Worm (Caenorhabditis elegans) whole organism, young adult: Measurements from ENCODE around the gene C32B5.13.
"Not testable (repeated sequence)": the region's sequence is repeated elsewhere in the genome, so short reads cannot be mapped to it uniquely, and the experiment has no call there.

Experiments used
- F37B4.10 ChIP-seq: fragments of 200-800 bp; sonication (Bioruptor generic); IDR thresholded peaks from 2 replicates; pipeline ENCODE4 v1.3.6; 2022; ENCODE audit warnings: missing genetic modification characterization, missing compliant biosample characterization
- F49E8.2 ChIP-seq: sonication (generic microtip); optimal IDR thresholded peaks from 3 replicates; lab custom pipeline; 2017; ENCODE audit warnings: missing genetic modification characterization, mild to moderate bottlenecking, missing compliant biosample characterization, antibody characterized with exemption, moderate library complexity; ENCODE audit not compliant: insufficient read depth
- F57A8.1 ChIP-seq: fragments of 200-800 bp; sonication (Bioruptor generic); optimal IDR thresholded peaks from 2 replicates; lab custom pipeline; 2018; ENCODE audit warnings: mild to moderate bottlenecking, missing genetic modification characterization, moderate library complexity, missing compliant biosample characterization
- K11D2.4 ChIP-seq: fragments of 200-800 bp; sonication (Bioruptor generic); IDR thresholded peaks from 2 replicates; pipeline ENCODE4 v1.3.6; 2022; ENCODE audit warnings: missing genetic modification reagents, missing genetic modification characterization, missing compliant biosample characterization
- K12H6.12 ChIP-seq: fragments of 200-800 bp; sonication (Bioruptor generic); optimal IDR thresholded peaks from 2 replicates; lab custom pipeline; 2018; ENCODE audit warnings: mild to moderate bottlenecking, missing genetic modification characterization, missing compliant biosample characterization
- T07F8.4 ChIP-seq: sonication (generic microtip); optimal IDR thresholded peaks from 2 replicates; lab custom pipeline; 2016; ENCODE audit warnings: mild to moderate bottlenecking, missing genetic modification characterization, moderate library complexity, missing compliant biosample characterization
- Y79H2A.3 ChIP-seq: fragments of 200-800 bp; sonication (Bioruptor generic); conservative IDR thresholded peaks from 2 replicates; pipeline ENCODE4 v1.3.6; 2022; ENCODE audit warnings: missing genetic modification reagents, missing genetic modification characterization, missing compliant biosample characterization
- Y95B8A.8 ChIP-seq: fragments of 200-800 bp; sonication (Bioruptor generic); IDR thresholded peaks from 2 replicates; pipeline ENCODE4 v1.3.6; 2022; ENCODE audit warnings: missing genetic modification reagents, missing genetic modification characterization, missing compliant biosample characterization
- aptf-3 ChIP-seq: fragments of 200-800 bp; sonication (Bioruptor generic); IDR thresholded peaks from 2 replicates; pipeline ENCODE4 v1.3.6; 2022; ENCODE audit warnings: missing genetic modification characterization, missing compliant biosample characterization
- athp-1 ChIP-seq: sonication (generic microtip); optimal IDR thresholded peaks from 2 replicates; lab custom pipeline; 2017; ENCODE audit warnings: mild to moderate bottlenecking, missing genetic modification characterization, missing compliant biosample characterization
- attf-5 ChIP-seq: fragments of 200-800 bp; sonication (Bioruptor generic); optimal IDR thresholded peaks from 2 replicates; lab custom pipeline; 2018; ENCODE audit warnings: mild to moderate bottlenecking, missing genetic modification characterization, missing compliant biosample characterization
- cebp-1 ChIP-seq, 2 experiments: fragments of 200-800 bp in 1 of 2; sonication (Bioruptor generic) in 1 of 2; sonication (generic microtip) in 1 of 2; IDR thresholded peaks in 1 of 2; optimal IDR thresholded peaks in 1 of 2; 2 replicates each; pipeline versions ENCODE4 v1.3.6 to Lab custom; 2017 to 2022; ENCODE audit warnings: missing compliant biosample characterization in 2 of 2, missing genetic modification characterization in 2 of 2, mild to moderate bottlenecking in 1 of 2, missing genetic modification reagents in 1 of 2, moderate library complexity in 1 of 2
- ceh-100 ChIP-seq: fragments of 200-800 bp; sonication (Bioruptor generic); IDR thresholded peaks from 2 replicates; pipeline ENCODE4 v1.3.6; 2022; ENCODE audit warnings: missing genetic modification reagents, missing genetic modification characterization, missing compliant biosample characterization
- ceh-79 ChIP-seq: sonication (generic microtip); optimal IDR thresholded peaks from 2 replicates; lab custom pipeline; 2017; ENCODE audit warnings: mild to moderate bottlenecking, missing genetic modification characterization, missing compliant biosample characterization
- dox-1 ChIP-seq: fragments of 200-800 bp; sonication (Bioruptor generic); IDR thresholded peaks from 2 replicates; pipeline ENCODE4 v1.3.6; 2022; ENCODE audit warnings: missing genetic modification reagents, missing genetic modification characterization, missing compliant biosample characterization
- egl-18 ChIP-seq: fragments of 200-800 bp; sonication (Bioruptor generic); IDR thresholded peaks from 2 replicates; pipeline ENCODE4 v1.3.6; 2022; ENCODE audit warnings: missing genetic modification reagents, missing genetic modification characterization, missing compliant biosample characterization
- ekl-4 ChIP-seq: fragments of 200-800 bp; sonication (Bioruptor generic); IDR thresholded peaks from 2 replicates; pipeline ENCODE4 v1.3.6; 2022; ENCODE audit warnings: missing genetic modification reagents, missing genetic modification characterization, missing compliant biosample characterization
- ets-4 ChIP-seq: fragments of 200-800 bp; sonication (Bioruptor generic); optimal IDR thresholded peaks from 2 replicates; lab custom pipeline; 2018; ENCODE audit warnings: mild to moderate bottlenecking, missing genetic modification characterization, missing compliant biosample characterization
- let-526 ChIP-seq: fragments of 200-800 bp; sonication (Bioruptor generic); IDR thresholded peaks from 2 replicates; pipeline ENCODE4 v1.3.6; 2022; ENCODE audit warnings: missing genetic modification reagents, missing genetic modification characterization, missing compliant biosample characterization
- let-607 ChIP-seq, 2 experiments: fragments of 200-800 bp in 1 of 2; sonication (Bioruptor generic) in 1 of 2; sonication (generic microtip) in 1 of 2; optimal IDR thresholded peaks; 2 replicates each; lab custom pipeline; 2016 to 2018; ENCODE audit warnings: mild to moderate bottlenecking in 2 of 2, missing compliant biosample characterization in 2 of 2, missing genetic modification characterization in 2 of 2, moderate library complexity in 2 of 2, missing genotype in 1 of 2
- lin-26 ChIP-seq: fragments of 200-800 bp; sonication (Bioruptor generic); IDR thresholded peaks from 2 replicates; pipeline ENCODE4 v1.3.6; 2022; ENCODE audit warnings: missing genetic modification reagents, missing genetic modification characterization, missing compliant biosample characterization
- madf-10 ChIP-seq: sonication (generic microtip); optimal IDR thresholded peaks from 2 replicates; lab custom pipeline; 2016; ENCODE audit warnings: mild to moderate bottlenecking, missing genetic modification characterization, missing compliant biosample characterization
- madf-3 ChIP-seq: fragments of 200-800 bp; sonication (Bioruptor generic); IDR thresholded peaks from 2 replicates; pipeline ENCODE4 v1.3.6; 2022; ENCODE audit warnings: missing genetic modification reagents, missing genetic modification characterization, missing compliant biosample characterization
- madf-6 ChIP-seq: fragments of 200-800 bp; sonication (Bioruptor generic); IDR thresholded peaks from 2 replicates; pipeline ENCODE4 v1.3.6; 2022; ENCODE audit warnings: missing genetic modification reagents, missing genetic modification characterization, missing compliant biosample characterization
- mcd-1 ChIP-seq: fragments of 200-800 bp; sonication (Bioruptor generic); IDR thresholded peaks from 2 replicates; pipeline ENCODE4 v1.3.6; 2022; ENCODE audit warnings: missing genetic modification reagents, missing genetic modification characterization, missing compliant biosample characterization
- nfya-2 ChIP-seq: fragments of 200-800 bp; sonication (Bioruptor generic); IDR thresholded peaks from 2 replicates; pipeline ENCODE4 v1.3.6; 2022; ENCODE audit warnings: missing genetic modification reagents, missing genetic modification characterization, missing compliant biosample characterization
- nfyb-1 ChIP-seq: fragments of 200-800 bp; sonication (Bioruptor generic); IDR thresholded peaks from 2 replicates; pipeline ENCODE4 v1.3.6; 2022; ENCODE audit warnings: missing genetic modification reagents, missing genetic modification characterization, missing compliant biosample characterization
- nhr-179 ChIP-seq: sonication (generic microtip); optimal IDR thresholded peaks from 2 replicates; lab custom pipeline; 2016; ENCODE audit warnings: mild to moderate bottlenecking, missing genetic modification characterization, missing compliant biosample characterization
- rcor-1 ChIP-seq: fragments of 200-800 bp; sonication (Bioruptor generic); IDR thresholded peaks from 2 replicates; pipeline ENCODE4 v1.3.6; 2022; ENCODE audit warnings: missing genetic modification reagents, missing genetic modification characterization, missing compliant biosample characterization
- repo-1 ChIP-seq: sonication (generic microtip); optimal IDR thresholded peaks from 2 replicates; lab custom pipeline; 2017; ENCODE audit warnings: mild to moderate bottlenecking, missing genetic modification characterization, missing compliant biosample characterization
- snpc-1.3 ChIP-seq: sonication (generic microtip); optimal IDR thresholded peaks from 2 replicates; lab custom pipeline; 2017; ENCODE audit warnings: missing genetic modification characterization, mild to moderate bottlenecking, missing compliant biosample characterization, antibody characterized with exemption, moderate library complexity, missing genotype, missing genetic modification reagents; ENCODE audit not compliant: insufficient read depth
- tbx-9 ChIP-seq: sonication (generic microtip); optimal IDR thresholded peaks from 2 replicates; lab custom pipeline; 2016; ENCODE audit warnings: borderline replicate concordance, missing genetic modification characterization, inconsistent platforms, missing compliant biosample characterization
- zfh-2 ChIP-seq: fragments of 200-800 bp; sonication (Bioruptor generic); conservative IDR thresholded peaks from 2 replicates; pipeline ENCODE4 v1.3.6; 2022; ENCODE audit warnings: missing genetic modification reagents, missing genetic modification characterization, missing compliant biosample characterization
- ztf-18 ChIP-seq: sonication (generic microtip); optimal IDR thresholded peaks from 2 replicates; lab custom pipeline; 2016; ENCODE audit warnings: missing genotype, mild to moderate bottlenecking, missing genetic modification characterization, missing compliant biosample characterization
- ztf-22 ChIP-seq: fragments of 200-800 bp; sonication (Bioruptor generic); optimal IDR thresholded peaks from 2 replicates; lab custom pipeline; 2018; ENCODE audit warnings: mild to moderate bottlenecking, missing genetic modification characterization, moderate library complexity, missing compliant biosample characterization

Gene C32B5.13

ce11 chrII:960218-960617 is 1.6 kb downstream of the C32B5.13 start, which contains the start of the genes C32B5.18 and C32B5.7:
Gene C32B5.18, plus strand, starts transcription at chrII:960518.
Gene C32B5.7, plus strand, starts transcription at chrII:960528.
- TF ChIP-seq madf-3 (0 out of 2 replicates have a peak, but pooled peaks have one; percentile 36), egl-18 (0 out of 2 replicates have a peak, but pooled peaks have one; percentile 29), repo-1 (tag; lab: Kevin White, UChicago) (no peak)

ce11 chrII:958618-959017 is 3.2 kb downstream of the C32B5.13 start, which contains the start of gene sdz-4:
Gene sdz-4, plus strand, starts transcription at chrII:958918.
- TF ChIP-seq F57A8.1 (GFP tag; lab: Kevin White, UChicago), result no peak
- TF ChIP-seq nfya-2 (GFP tag; lab: Robert Waterston, UW), result no peak
- no peak for TF ChIP-seq ceh-79 (tag; lab: Kevin White, UChicago)
- no peak for TF ChIP-seq K11D2.4 (GFP tag; lab: Robert Waterston, UW)
- no peak for TF ChIP-seq ekl-4 (GFP tag; lab: Robert Waterston, UW)
- TF ChIP-seq nhr-179 (tag; lab: Kevin White, UChicago), result no peak
- TF ChIP-seq snpc-1.3, result no peak
- TF ChIP-seq let-607 (tag; optimal IDR thresholded peaks at IDR 0.05; lab: Kevin White, UChicago), result no peak
- TF ChIP-seq Y79H2A.3 (GFP tag; lab: Robert Waterston, UW), result no peak
- TF ChIP-seq ztf-22 (GFP tag; lab: Kevin White, UChicago), result no peak
- TF ChIP-seq athp-1, result no peak
- no peak for TF ChIP-seq F49E8.2
- no peak for TF ChIP-seq aptf-3 (GFP tag; lab: Robert Waterston, UW)

ce11 chrII:954626-955025 is 7.2 kb downstream of the C32B5.13 start, which contains the start of gene fbxc-7:
Gene fbxc-7, plus strand, starts transcription at chrII:954926.
- not testable (repeated sequence) for TF ChIP-seq rcor-1 (GFP tag; lab: Robert Waterston, UW); nhr-179 (tag; lab: Kevin White, UChicago); T07F8.4 (tag; lab: Kevin White, UChicago)

ce11 chrII:953052-953451 is 8.8 kb downstream of the C32B5.13 start:
- TF ChIP-seq attf-5 (GFP tag; lab: Kevin White, UChicago) (no peak), zfh-2 (0 out of 2 replicates have a peak, but pooled peaks have one; percentile 5), madf-10 (tag; lab: Kevin White, UChicago) (no peak)

ce11 chrII:950374-950773 is 11.5 kb downstream of the C32B5.13 start:
- TF ChIP-seq madf-3 (0 out of 2 replicates have a peak, but pooled peaks have one; percentile 41), nhr-179 (tag; lab: Kevin White, UChicago) (no peak), lin-26 (GFP tag; lab: Robert Waterston, UW) (no peak), madf-6 (GFP tag; lab: Robert Waterston, UW) (no peak), ets-4 (no peak), nfyb-1 (GFP tag; lab: Robert Waterston, UW) (no peak), dox-1 (GFP tag; lab: Robert Waterston, UW) (no peak), ztf-18 (tag; lab: Kevin White, UChicago) (no peak), Y95B8A.8 (GFP tag; lab: Robert Waterston, UW) (no peak), F37B4.10 (no peak), let-526 (no peak), tbx-9 (tag; lab: Kevin White, UChicago) (no peak), cebp-1 (GFP tag; IDR thresholded peaks at IDR 0.05; lab: Robert Waterston, UW) (peak; percentile 68), cebp-1 (tag; optimal IDR thresholded peaks at IDR 0.05; lab: Kevin White, UChicago) (peak; percentile 91), rcor-1 (GFP tag; lab: Robert Waterston, UW) (no peak), mcd-1 (GFP tag; lab: Robert Waterston, UW) (no peak), ceh-100 (GFP tag; lab: Robert Waterston, UW) (no peak), K12H6.12 (tag; lab: Kevin White, UChicago) (no peak)
- TF ChIP-seq, all 124 proteins: peak for 2
